Worm (Caenorhabditis elegans) whole organism, L4 larva: ENCODE data around the gene ugt-15.

Experiments used
- daf-16 ChIP-seq, 3 experiments: sonication (generic microtip); optimal IDR thresholded peaks; 2 replicates each; lab custom pipeline; 2016 to 2017; ENCODE audit warnings: missing genetic modification characterization in 3 of 3, missing genetic modification reagents in 3 of 3, mild to moderate bottlenecking in 2 of 3, missing compliant biosample characterization in 2 of 3, missing biosample characterization in 1 of 3, moderate library complexity in 1 of 3
- dve-1 ChIP-seq: sonication (generic microtip); optimal IDR thresholded peaks from 2 replicates; lab custom pipeline; 2017; ENCODE audit warnings: antibody characterized with exemption, mild to moderate bottlenecking, missing genetic modification characterization, missing compliant biosample characterization; ENCODE audit not compliant: insufficient read depth
- fkh-10 ChIP-seq: fragments of 150-350 bp; optimal IDR thresholded peaks from 2 replicates; lab custom pipeline; 2014; ENCODE audit warnings: missing biosample characterization, missing genetic modification reagents, missing genetic modification characterization
- lin-1 ChIP-seq: fragments of 200-800 bp; sonication (Bioruptor generic); IDR thresholded peaks from 2 replicates; pipeline ENCODE4 v1.3.6; 2022; ENCODE audit warnings: missing genetic modification reagents, missing genetic modification characterization, missing compliant biosample characterization
- lir-3 ChIP-seq: sonication (generic microtip); optimal IDR thresholded peaks from 2 replicates; lab custom pipeline; 2016; ENCODE audit warnings: mild to moderate bottlenecking, missing genetic modification characterization, missing compliant biosample characterization
- lsy-2 ChIP-seq, 2 experiments: fragments of 150-350 bp in 1 of 2; sonication (generic microtip) in 1 of 2; optimal IDR thresholded peaks; 2 replicates each; lab custom pipeline; 2014 to 2017; ENCODE audit warnings: missing biosample characterization in 2 of 2, missing genetic modification characterization in 2 of 2
- nhr-77 ChIP-seq: fragments of 150-350 bp; optimal IDR thresholded peaks from 2 replicates; lab custom pipeline; 2014; ENCODE audit warnings: missing biosample characterization, missing genetic modification characterization

DNA sequence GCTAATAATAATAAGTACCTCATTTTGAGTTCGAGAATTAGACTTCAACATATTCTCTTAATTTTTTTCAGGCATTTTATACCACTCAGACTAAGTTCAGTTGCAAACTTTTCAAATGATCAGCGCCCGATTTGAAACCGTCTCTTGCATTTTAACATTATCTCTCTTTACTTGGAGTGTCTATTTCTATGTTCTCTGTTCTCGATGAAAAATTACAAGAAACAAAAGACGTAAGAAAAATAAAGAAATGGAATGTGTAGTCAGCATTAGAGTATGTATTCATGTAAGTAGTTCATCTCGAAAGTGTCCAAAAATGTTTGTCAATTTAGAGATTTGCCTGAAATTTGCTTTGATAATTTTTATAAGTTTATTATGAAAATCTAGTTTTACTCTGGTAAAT, 27.1 kb upstream of the ugt-15 start, which contains the start of gene ugt-3:
- TF ChIP-seq lin-1 (GFP tag; lab: Robert Waterston, UW) (no peak), nhr-77 (tag; lab: Kevin White, UChicago) (no peak), dve-1 (no peak), lsy-2 (tag; optimal IDR thresholded peaks at IDR 0.05; lab: Kevin White, UChicago) (no peak), daf-16 (GFP tag; optimal IDR thresholded peaks at IDR 0.05; lab: Kevin White, UChicago) (no peak), daf-16 (tag; optimal IDR thresholded peaks at IDR 0.05; lab: Kevin White, UChicago) (no peak), fkh-10 (GFP tag; lab: Kevin White, UChicago) (no peak), lir-3 (no peak)
